Worm (Caenorhabditis elegans): ENCODE data around the gene asp-12.

ce11 chrV:8269878-8270277 is 868 bp downstream of the asp-12 start:
- TF ChIP-seq him-1 (tag; optimal IDR thresholded peaks at IDR 0.05) (no peak), dao-5 (tag; optimal IDR thresholded peaks at IDR 0.05) (no peak)

Data from whole organism, L4/young adult.